Fruit fly (Drosophila melanogaster) whole organism, embryonic: ENCODE data around the gene CG15382.

Experiments
- Awh ChIP-seq: fragments of 200-800 bp; sonication (Bioruptor generic); IDR thresholded peaks from 2 replicates; pipeline ENCODE4, ENCODE4 v1.3.6; 2022; ENCODE audit warnings: missing biosample characterization, missing genetic modification characterization
- BEAF-32 ChIP-seq: fragments of 200-800 bp; sonication (Bioruptor generic); optimal IDR thresholded peaks from 3 replicates; lab custom pipeline; 2017; ENCODE audit warnings: missing biosample characterization, missing genetic modification characterization, mild to moderate bottlenecking, moderate library complexity, missing genetic modification reagents
- Bdp1 ChIP-seq: fragments of 200-800 bp; sonication (Bioruptor generic); optimal IDR thresholded peaks from 3 replicates; lab custom pipeline; 2016; ENCODE audit warnings: missing biosample characterization, missing genetic modification characterization
- CG11085 ChIP-seq: fragments of 200-800 bp; sonication (Bioruptor generic); IDR thresholded peaks from 2 replicates; pipeline ENCODE4 v1.3.6; 2022; ENCODE audit warnings: missing biosample characterization, missing genetic modification characterization
- CG14441 ChIP-seq: fragments of 200-800 bp; sonication (Bioruptor generic); IDR thresholded peaks from 2 replicates; pipeline ENCODE4 v1.3.6; 2022; ENCODE audit warnings: missing biosample characterization, missing genetic modification characterization
- CG14667 ChIP-seq: fragments of 200-800 bp; sonication (Bioruptor generic); IDR thresholded peaks from 2 replicates; pipeline ENCODE4 v1.3.6; 2022; ENCODE audit warnings: missing biosample characterization, missing genetic modification characterization
- CG14710 ChIP-seq: fragments of 200-800 bp; sonication (Bioruptor generic); optimal IDR thresholded peaks from 3 replicates; lab custom pipeline; 2019; ENCODE audit warnings: missing biosample characterization, mild to moderate bottlenecking, missing genetic modification characterization, moderate library complexity
- CG15696 ChIP-seq: fragments of 200-800 bp; sonication (Bioruptor generic); optimal IDR thresholded peaks from 2 replicates; lab custom pipeline; 2019; ENCODE audit warnings: missing biosample characterization, mild to moderate bottlenecking, missing genetic modification characterization, moderate library complexity
- CG17186 ChIP-seq: fragments of 200-800 bp; sonication (Bioruptor generic); optimal IDR thresholded peaks from 3 replicates; lab custom pipeline; 2017; ENCODE audit warnings: missing biosample characterization, missing genetic modification reagents, missing genetic modification characterization
- CG17361 ChIP-seq: fragments of 200-800 bp; sonication (Bioruptor generic); IDR thresholded peaks from 3 replicates; pipeline ENCODE4 v1.3.6; 2022; ENCODE audit warnings: missing biosample characterization, missing genetic modification characterization
- CG17568 ChIP-seq: fragments of 200-800 bp; sonication (Bioruptor generic); optimal IDR thresholded peaks from 2 replicates; lab custom pipeline; 2018; ENCODE audit warnings: missing biosample characterization, mild to moderate bottlenecking, missing genetic modification characterization, moderate library complexity
- CG18011 ChIP-seq: fragments of 200-800 bp; sonication (Bioruptor generic); optimal IDR thresholded peaks from 2 replicates; lab custom pipeline; 2017; ENCODE audit warnings: missing biosample characterization, missing genetic modification characterization, mild to moderate bottlenecking, moderate library complexity, missing genotype
- CG1832 ChIP-seq: fragments of 200-800 bp; sonication (Bioruptor generic); optimal IDR thresholded peaks from 2 replicates; lab custom pipeline; 2017; ENCODE audit warnings: missing biosample characterization, mild to moderate bottlenecking, missing genetic modification characterization, inconsistent platforms
- CG2116 ChIP-seq: fragments of 200-800 bp; sonication (Bioruptor generic); optimal IDR thresholded peaks from 3 replicates; lab custom pipeline; 2018; ENCODE audit warnings: missing biosample characterization, mild to moderate bottlenecking, missing genetic modification characterization
- CG2678 ChIP-seq: fragments of 200-800 bp; sonication (Bioruptor generic); optimal IDR thresholded peaks from 3 replicates; lab custom pipeline; 2019; ENCODE audit warnings: missing biosample characterization, mild to moderate bottlenecking, missing genetic modification characterization, moderate library complexity
- CG2875 ChIP-seq: fragments of 200-800 bp; sonication (Bioruptor generic); optimal IDR thresholded peaks from 2 replicates; lab custom pipeline; 2017; ENCODE audit warnings: missing biosample characterization, mild to moderate bottlenecking, missing genetic modification characterization, missing genetic modification reagents
- CG33557 ChIP-seq: fragments of 200-800 bp; sonication (Bioruptor generic); optimal IDR thresholded peaks from 2 replicates; lab custom pipeline; 2019; ENCODE audit warnings: missing biosample characterization, mild to moderate bottlenecking, missing genetic modification characterization, moderate library complexity
- CG4617 ChIP-seq: fragments of 200-800 bp; sonication (Bioruptor generic); optimal IDR thresholded peaks from 3 replicates; lab custom pipeline; 2016; ENCODE audit warnings: missing biosample characterization, missing genetic modification characterization, borderline replicate concordance
- CG4854 ChIP-seq: fragments of 200-800 bp; sonication (Bioruptor generic); optimal IDR thresholded peaks from 2 replicates; lab custom pipeline; 2016; ENCODE audit warnings: missing biosample characterization, missing genetic modification characterization, inconsistent platforms
- CG8765 ChIP-seq: fragments of 200-800 bp; sonication (Bioruptor generic); IDR thresholded peaks from 2 replicates; pipeline ENCODE4 v1.3.6; 2022; ENCODE audit warnings: missing biosample characterization, missing genetic modification characterization
- CG9932 ChIP-seq: fragments of 200-800 bp; sonication (Bioruptor generic); IDR thresholded peaks from 2 replicates; pipeline ENCODE4 v1.3.6; 2022; ENCODE audit warnings: missing biosample characterization, missing genetic modification characterization
- Ets97D ChIP-seq: fragments of 200-800 bp; sonication (Bioruptor generic); optimal IDR thresholded peaks from 3 replicates; lab custom pipeline; 2016; ENCODE audit warnings: missing biosample characterization, missing genetic modification characterization
- Hmx ChIP-seq: fragments of 200-800 bp; sonication (Bioruptor generic); optimal IDR thresholded peaks from 2 replicates; lab custom pipeline; 2016; ENCODE audit warnings: missing biosample characterization, missing genetic modification characterization
- Lhr ChIP-seq: fragments of 200-800 bp; sonication (Bioruptor generic); optimal IDR thresholded peaks from 3 replicates; lab custom pipeline; 2017; ENCODE audit warnings: mild to moderate bottlenecking, missing biosample characterization, missing genetic modification reagents, missing genetic modification characterization
- Lpt ChIP-seq: fragments of >200 bp; optimal IDR thresholded peaks from 2 replicates; lab custom pipeline; 2018; ENCODE audit warnings: missing biosample characterization, missing genetic modification characterization
- NC2α ChIP-seq: fragments of 200-800 bp; sonication (Bioruptor generic); optimal IDR thresholded peaks from 2 replicates; lab custom pipeline; 2016; ENCODE audit warnings: missing biosample characterization, missing genetic modification characterization
- Nf-YB ChIP-seq: fragments of 200-800 bp; sonication (Bioruptor generic); optimal IDR thresholded peaks from 3 replicates; lab custom pipeline; 2019; ENCODE audit warnings: missing biosample characterization, mild to moderate bottlenecking, missing genetic modification characterization, moderate library complexity
- Optix ChIP-seq: fragments of 200-800 bp; sonication (Bioruptor generic); IDR thresholded peaks from 3 replicates; pipeline ENCODE4 v1.3.6; 2022; ENCODE audit warnings: missing biosample characterization, missing genetic modification characterization
- Sry-β ChIP-seq: fragments of 200-800 bp; sonication (Bioruptor generic); optimal IDR thresholded peaks from 2 replicates; lab custom pipeline; 2018; ENCODE audit warnings: missing biosample characterization, mild to moderate bottlenecking, missing genetic modification characterization, moderate library complexity
- Sry-δ ChIP-seq: fragments of 200-800 bp; sonication (Bioruptor generic); optimal IDR thresholded peaks from 2 replicates; lab custom pipeline; 2016; ENCODE audit warnings: missing biosample characterization, missing genetic modification characterization
- Stat92E ChIP-seq, 3 experiments: fragments of >200 bp in 2 of 3; fragments of 200-800 bp in 1 of 3; sonication (Bioruptor generic) in 1 of 3; optimal IDR thresholded peaks; 2 replicates each; lab custom pipeline; 2017 to 2019; ENCODE audit warnings: missing biosample characterization in 3 of 3, missing genetic modification characterization in 3 of 3, mild to moderate bottlenecking in 1 of 3, moderate library complexity in 1 of 3
- abd-A ChIP-seq: fragments of 200-800 bp; sonication (Bioruptor generic); optimal IDR thresholded peaks from 3 replicates; lab custom pipeline; 2019; ENCODE audit warnings: missing biosample characterization, mild to moderate bottlenecking, missing genetic modification characterization, moderate library complexity
- ato ChIP-seq: fragments of 200-800 bp; sonication (Bioruptor generic); IDR thresholded peaks from 2 replicates; pipeline ENCODE4 v1.3.6; 2022; ENCODE audit warnings: missing biosample characterization, missing genetic modification characterization; ENCODE audit not compliant: partially characterized antibody
- bigmax ChIP-seq: fragments of 200-800 bp; sonication (Bioruptor generic); optimal IDR thresholded peaks from 2 replicates; lab custom pipeline; 2018; ENCODE audit warnings: missing biosample characterization, mild to moderate bottlenecking, missing genetic modification characterization
- br ChIP-seq: fragments of >200 bp; optimal IDR thresholded peaks from 2 replicates; lab custom pipeline; 2017
- cato ChIP-seq: fragments of 200-800 bp; sonication (Bioruptor generic); optimal IDR thresholded peaks from 2 replicates; lab custom pipeline; 2016; ENCODE audit warnings: missing biosample characterization, missing genetic modification characterization, borderline replicate concordance
- chinmo ChIP-seq: fragments of 200-800 bp; sonication (Bioruptor generic); IDR thresholded peaks from 4 replicates; pipeline ENCODE4 v1.3.6; 2022; ENCODE audit warnings: missing biosample characterization, missing genetic modification characterization; ENCODE audit not compliant: partially characterized antibody
- chm ChIP-seq: fragments of 200-800 bp; sonication (Bioruptor generic); IDR thresholded peaks from 2 replicates; pipeline ENCODE4 v1.3.6; 2022; ENCODE audit warnings: missing biosample characterization, missing genetic modification characterization
- corto ChIP-seq: fragments of 200-800 bp; sonication (Bioruptor generic); optimal IDR thresholded peaks from 2 replicates; lab custom pipeline; 2016; ENCODE audit warnings: missing biosample characterization, mild to moderate bottlenecking, missing genetic modification characterization, moderate library complexity
- grau ChIP-seq: fragments of 200-800 bp; optimal IDR thresholded peaks from 3 replicates; lab custom pipeline; 2019; ENCODE audit warnings: missing biosample characterization, mild to moderate bottlenecking, missing genetic modification characterization, moderate library complexity
- ken ChIP-seq: fragments of 200-800 bp; sonication (Bioruptor generic); IDR thresholded peaks from 3 replicates; pipeline ENCODE4 v1.3.6; 2022; ENCODE audit warnings: missing biosample characterization, missing genetic modification characterization
- kni ChIP-seq: fragments of 200-800 bp; sonication (Bioruptor generic); optimal IDR thresholded peaks from 3 replicates; lab custom pipeline; 2017; ENCODE audit warnings: mild to moderate bottlenecking, missing biosample characterization, missing genetic modification reagents, missing genetic modification characterization
- lbe ChIP-seq: fragments of 200-800 bp; sonication (Bioruptor generic); optimal IDR thresholded peaks from 2 replicates; lab custom pipeline; 2016; ENCODE audit warnings: missing biosample characterization, mild to moderate bottlenecking, missing genetic modification characterization
- nerfin-2 ChIP-seq: fragments of 200-800 bp; sonication (Bioruptor generic); IDR thresholded peaks from 2 replicates; pipeline ENCODE4 v1.3.6; 2022; ENCODE audit warnings: missing biosample characterization, missing genetic modification characterization; ENCODE audit not compliant: partially characterized antibody
- pb ChIP-seq: fragments of 200-800 bp; sonication (Bioruptor generic); optimal IDR thresholded peaks from 3 replicates; lab custom pipeline; 2016; ENCODE audit warnings: missing biosample characterization, missing genetic modification characterization
- ssp ChIP-seq: fragments of 200-800 bp; sonication (Bioruptor generic); IDR thresholded peaks from 2 replicates; pipeline ENCODE4 v1.3.6; 2022; ENCODE audit warnings: missing biosample characterization, missing genetic modification characterization
- trem ChIP-seq: fragments of 200-800 bp; optimal IDR thresholded peaks from 3 replicates; lab custom pipeline; 2019; ENCODE audit warnings: missing biosample characterization, mild to moderate bottlenecking, missing genetic modification characterization, moderate library complexity
- ttk ChIP-seq: fragments of 200-800 bp; sonication (Bioruptor generic); IDR thresholded peaks from 2 replicates; pipeline ENCODE4 v2.1.2; 2022; ENCODE audit warnings: missing biosample characterization, missing genetic modification characterization
- vnd ChIP-seq: fragments of 200-800 bp; sonication (Bioruptor generic); IDR thresholded peaks from 3 replicates; pipeline ENCODE4 v1.3.6; 2022; ENCODE audit warnings: missing biosample characterization, missing genetic modification characterization; ENCODE audit not compliant: partially characterized antibody
- yki ChIP-seq: fragments of >200 bp; optimal IDR thresholded peaks from 3 replicates; lab custom pipeline; 2018
- zen ChIP-seq: fragments of 200-800 bp; sonication (Bioruptor generic); optimal IDR thresholded peaks from 3 replicates; lab custom pipeline; 2018; ENCODE audit warnings: missing biosample characterization, mild to moderate bottlenecking, missing genetic modification characterization, moderate library complexity

The CG15382 gene

dm6 chr2L:2193357-2193780 is 37.8 kb downstream of the CG15382 start (continued):
- peak; percentile 92 for TF ChIP-seq CG17186 (GFP tag; lab: Kevin White, UChicago)
- TF ChIP-seq CG17568 (GFP tag; lab: Kevin White, UChicago) = peak; percentile 17
- TF ChIP-seq vnd (GFP tag; lab: Robert Waterston, UW) = no peak
- no peak for TF ChIP-seq zen (tag; lab: Kevin White, UChicago)
- no peak for TF ChIP-seq Awh (GFP tag; lab: Robert Waterston, UW)
- TF ChIP-seq Hmx = no peak
- TF ChIP-seq ttk = no peak
- TF ChIP-seq CG2116 (GFP tag; lab: Kevin White, UChicago) = peak; percentile 99
- peak; percentile 40 for TF ChIP-seq CG2875 (GFP tag; lab: Kevin White, UChicago)
- TF ChIP-seq Sry-β = peak; percentile 69
- no peak for TF ChIP-seq chinmo (GFP tag; lab: Robert Waterston, UW)
- TF ChIP-seq CG11085 (GFP tag; lab: Robert Waterston, UW) = no peak
- TF ChIP-seq NC2α = no peak
- TF ChIP-seq Lpt (GFP tag; lab: Kevin White, UChicago) = no peak
- TF ChIP-seq Lhr (GFP tag; lab: Kevin White, UChicago) = peak; percentile 100
- TF ChIP-seq trem (tag; lab: Kevin White, UChicago) = peak; percentile 31
- TF ChIP-seq CG2678 (tag; lab: Kevin White, UChicago) = peak; percentile 50
- no peak for TF ChIP-seq ssp (GFP tag; lab: Robert Waterston, UW)
- no peak for TF ChIP-seq corto (GFP tag; lab: Kevin White, UChicago)
- TF ChIP-seq yki (lab: Kevin White, UChicago) = no peak
- TF ChIP-seq Sry-δ (GFP tag; lab: Kevin White, UChicago) = peak; percentile 57
- no peak for TF ChIP-seq CG15696
- no peak for TF ChIP-seq CG9932
- no peak for TF ChIP-seq ken (GFP tag; lab: Robert Waterston, UW)
- peak; percentile 87 for TF ChIP-seq kni
- no peak for TF ChIP-seq CG14441
- TF ChIP-seq chm = no peak
- TF ChIP-seq CG4854 (GFP tag; lab: Kevin White, UChicago) = no peak
- TF ChIP-seq nerfin-2 (GFP tag; lab: Robert Waterston, UW) = no peak
- TF ChIP-seq abd-A (tag; lab: Kevin White, UChicago) = peak; percentile 98
- no peak for TF ChIP-seq br (lab: Kevin White, UChicago)
- peak; percentile 15 for TF ChIP-seq CG18011
- TF ChIP-seq CG14667 (GFP tag; lab: Robert Waterston, UW) = no peak
- TF ChIP-seq Optix = no peak
- peak; percentile 80 for TF ChIP-seq pb (GFP tag; lab: Kevin White, UChicago)
- TF ChIP-seq Nf-YB (GFP tag; lab: Kevin White, UChicago) = peak; percentile 73
- TF ChIP-seq CG1832 = peak; percentile 96
- TF ChIP-seq CG14710 (tag; lab: Kevin White, UChicago) = peak; percentile 36
- peak; percentile 79 for TF ChIP-seq Ets97D (GFP tag; lab: Kevin White, UChicago)
- no peak for TF ChIP-seq CG8765 (GFP tag; lab: Robert Waterston, UW)
- no peak for TF ChIP-seq CG4617 (GFP tag; lab: Kevin White, UChicago)
- TF ChIP-seq cato (GFP tag; lab: Kevin White, UChicago) = no peak
- peak; percentile 59 for TF ChIP-seq BEAF-32 (GFP tag; lab: Kevin White, UChicago)
- TF ChIP-seq Stat92E (GFP tag; optimal IDR thresholded peaks at IDR 0.05; lab: Kevin White, UChicago) = peak in 1 of 3 experiments; percentile 89
- TF ChIP-seq bigmax (GFP tag; lab: Kevin White, UChicago) = peak; percentile 18
- no peak for TF ChIP-seq ato (GFP tag; lab: Robert Waterston, UW)
- TF ChIP-seq Bdp1 (GFP tag; lab: Kevin White, UChicago) = peak; percentile 4
- TF ChIP-seq CG17361 (GFP tag; lab: Robert Waterston, UW) = no peak
- peak; percentile 47 for TF ChIP-seq grau (tag; lab: Kevin White, UChicago)
- peak; percentile 30 for TF ChIP-seq lbe (GFP tag; lab: Kevin White, UChicago)
- no peak for TF ChIP-seq CG33557 (GFP tag; lab: Kevin White, UChicago)
